Worm (Caenorhabditis elegans) whole organism, L2 larva: Measurements from ENCODE around the gene Y105C5A.1272.
"Not testable (repeated sequence)": the region's sequence is repeated elsewhere in the genome, so short reads cannot be mapped to it uniquely, and the experiment has no call there.

ENCODE experiments used
- Y55F3AM.14 ChIP-seq: fragments of 200-800 bp; sonication (Bioruptor generic); optimal IDR thresholded peaks from 2 replicates; lab custom pipeline; 2018; ENCODE audit warnings: mild to moderate bottlenecking, missing genetic modification characterization, missing compliant biosample characterization
- aly-2 ChIP-seq: fragments of 150-350 bp; optimal IDR thresholded peaks from 2 replicates; lab custom pipeline; 2014; ENCODE audit warnings: missing biosample characterization, missing genetic modification characterization
- ceh-82 ChIP-seq: fragments of 150-350 bp; optimal IDR thresholded peaks from 2 replicates; lab custom pipeline; 2014; ENCODE audit warnings: missing biosample characterization, missing genetic modification characterization
- dmd-4 ChIP-seq: sonication (generic microtip); optimal IDR thresholded peaks from 2 replicates; lab custom pipeline; 2017; ENCODE audit warnings: missing biosample characterization, missing genetic modification characterization
- lin-11 ChIP-seq: fragments of 150-350 bp; sonication (generic microtip); optimal IDR thresholded peaks from 2 replicates; lab custom pipeline; 2014; ENCODE audit warnings: missing biosample characterization, missing genetic modification characterization, inconsistent platforms, mixed read lengths
- lin-39 ChIP-seq: fragments of 150-350 bp; optimal IDR thresholded peaks from 2 replicates; lab custom pipeline; 2014; ENCODE audit warnings: missing biosample characterization, missing genetic modification reagents, missing genetic modification characterization
- nhr-129 ChIP-seq: fragments of 150-350 bp; optimal IDR thresholded peaks from 2 replicates; lab custom pipeline; 2014; ENCODE audit warnings: missing biosample characterization, missing genetic modification characterization
- skn-1 ChIP-seq: sonication (generic microtip); optimal IDR thresholded peaks from 2 replicates; lab custom pipeline; 2017; ENCODE audit warnings: missing biosample characterization, missing genetic modification characterization
- unc-62 ChIP-seq: fragments of 150-350 bp; optimal IDR thresholded peaks from 2 replicates; lab custom pipeline; 2014; ENCODE audit warnings: missing biosample characterization, missing genetic modification reagents, missing genetic modification characterization

DNA sequence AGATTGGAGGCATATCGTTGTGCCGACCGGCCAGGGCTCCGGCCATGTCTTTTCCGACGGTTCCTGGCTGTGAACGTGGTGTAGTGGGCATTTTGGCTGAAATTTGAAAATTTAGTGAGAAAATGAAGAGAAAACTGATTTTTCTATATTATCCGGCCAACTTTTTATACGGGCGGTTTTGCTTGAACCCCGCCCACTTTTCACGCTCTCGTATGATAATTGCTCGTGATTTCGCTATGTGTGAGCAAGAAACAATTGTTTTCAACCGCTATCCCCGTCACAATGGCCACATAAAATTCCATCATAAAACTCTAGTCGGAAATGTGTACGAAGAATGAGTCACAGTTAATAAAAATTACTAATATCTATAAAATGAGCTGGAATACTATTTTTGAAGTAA is 5.1 kb upstream of the Y105C5A.1272 start, which contains the start of gene Y105C5A.12:
- not testable (repeated sequence) for TF ChIP-seq aly-2 (tag; lab: Kevin White, UChicago); nhr-129 (tag; lab: Kevin White, UChicago); unc-62 (GFP tag; lab: Kevin White, UChicago); Y55F3AM.14 (GFP tag; lab: Kevin White, UChicago); lin-39 (tag; lab: Kevin White, UChicago); dmd-4 (tag; lab: Kevin White, UChicago); ceh-82; lin-11 (tag; lab: Kevin White, UChicago); skn-1 (tag; lab: Kevin White, UChicago)
